Worm (Caenorhabditis elegans) whole organism, L4 larva: ENCODE measurements around the gene fbxa-160.

Source experiments
- duxl-1 ChIP-seq: sonication (generic microtip); optimal IDR thresholded peaks from 2 replicates; lab custom pipeline; 2016; ENCODE audit warnings: mild to moderate bottlenecking, missing genetic modification characterization, moderate library complexity, missing compliant biosample characterization; ENCODE audit not compliant: poor library complexity
- lir-3 ChIP-seq: sonication (generic microtip); optimal IDR thresholded peaks from 2 replicates; lab custom pipeline; 2016; ENCODE audit warnings: mild to moderate bottlenecking, missing genetic modification characterization, missing compliant biosample characterization
- nhr-41 ChIP-seq: fragments of 200-800 bp; sonication (Bioruptor generic); IDR thresholded peaks from 2 replicates; pipeline ENCODE4 v1.3.6; 2022; ENCODE audit warnings: missing genetic modification reagents, missing genetic modification characterization, missing compliant biosample characterization
- zip-11 ChIP-seq: fragments of 200-800 bp; sonication (Bioruptor generic); IDR thresholded peaks from 2 replicates; pipeline ENCODE4 v1.3.6; 2022; ENCODE audit warnings: missing genetic modification characterization, missing compliant biosample characterization

The fbxa-160 gene

DNA sequence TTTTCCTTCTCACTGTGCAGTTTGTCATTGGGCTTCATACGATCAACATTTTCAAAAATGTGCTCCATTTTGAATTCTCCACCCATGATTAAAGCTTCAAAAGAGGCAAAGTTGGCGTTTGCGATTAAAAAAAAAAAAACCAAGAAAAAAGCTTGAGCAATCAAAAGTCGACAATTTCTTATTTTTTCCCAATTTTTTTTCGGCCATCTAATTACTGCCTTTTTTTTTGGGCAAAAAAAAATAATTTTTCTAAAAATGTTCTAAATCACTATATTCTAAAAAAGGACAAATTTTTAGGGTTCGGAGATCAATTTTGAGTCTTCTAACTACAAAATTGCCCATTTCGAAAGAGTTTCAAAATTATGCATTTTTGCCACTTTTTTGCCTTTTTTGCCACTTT is 48.4 kb downstream of the fbxa-160 start, which contains the start of gene K05F6.10:
Gene K05F6.10 (minus strand): TSS at position 101 of the 400 bp plus-strand sequence.
- TF ChIP-seq lir-3 (tag; lab: Kevin White, UChicago) (no peak), duxl-1 (no peak), nhr-41 (GFP tag; lab: Robert Waterston, UW) (no peak), zip-11 (GFP tag; lab: Robert Waterston, UW) (no peak)
